Fruit fly (Drosophila melanogaster) whole organism, pupa: ENCODE data around the gene mtgo.
A peak's percentile ranks its signal among the peaks of the same experiment; 100 is the strongest.

ENCODE experiments used
- CG10348 ChIP-seq: fragments of 200-800 bp; sonication (Bioruptor generic); IDR thresholded peaks from 2 replicates; pipeline ENCODE4 v1.3.6; 2022; ENCODE audit warnings: missing biosample characterization, missing genetic modification characterization
- CG12605 ChIP-seq: fragments of 200-800 bp; sonication (Bioruptor generic); IDR thresholded peaks from 2 replicates; pipeline ENCODE4 v1.3.6; 2022; ENCODE audit warnings: missing biosample characterization, missing genetic modification characterization
- CG13204 ChIP-seq: fragments of 200-800 bp; sonication (Bioruptor generic); optimal IDR thresholded peaks from 2 replicates; lab custom pipeline; 2018; ENCODE audit warnings: missing biosample characterization, mild to moderate bottlenecking, missing genetic modification characterization, moderate library complexity
- CG14655 ChIP-seq: fragments of 200-800 bp; sonication (Bioruptor generic); optimal IDR thresholded peaks from 3 replicates; lab custom pipeline; 2017; ENCODE audit warnings: mild to moderate bottlenecking, missing biosample characterization, missing genetic modification reagents, missing genetic modification characterization
- CG15710 ChIP-seq: fragments of 200-800 bp; sonication (Bioruptor generic); optimal IDR thresholded peaks from 2 replicates; lab custom pipeline; 2018; ENCODE audit warnings: missing biosample characterization, mild to moderate bottlenecking, missing genetic modification characterization, moderate library complexity
- CG17806 ChIP-seq: fragments of 200-800 bp; sonication (Bioruptor generic); optimal IDR thresholded peaks from 2 replicates; lab custom pipeline; 2018; ENCODE audit warnings: missing biosample characterization, mild to moderate bottlenecking, missing genetic modification characterization, moderate library complexity
- CG32121 ChIP-seq: fragments of 200-800 bp; sonication (Bioruptor generic); IDR thresholded peaks from 2 replicates; pipeline ENCODE4 v1.3.6; 2022; ENCODE audit warnings: missing biosample characterization, missing genetic modification characterization
- CG34367 ChIP-seq: fragments of 200-800 bp; sonication (Bioruptor generic); optimal IDR thresholded peaks from 2 replicates; lab custom pipeline; 2018; ENCODE audit warnings: missing biosample characterization, mild to moderate bottlenecking, missing genetic modification characterization
- CG4496 ChIP-seq: fragments of 200-800 bp; sonication (Bioruptor generic); IDR thresholded peaks from 3 replicates; pipeline ENCODE4 v1.3.6; 2022; ENCODE audit warnings: missing biosample characterization, missing genetic modification characterization
- CG8159 ChIP-seq: fragments of 200-800 bp; sonication (Bioruptor generic); optimal IDR thresholded peaks from 3 replicates; lab custom pipeline; 2018; ENCODE audit warnings: missing biosample characterization, mild to moderate bottlenecking, missing genetic modification characterization, moderate library complexity
- CG8301 ChIP-seq: fragments of 200-800 bp; sonication (Bioruptor generic); optimal IDR thresholded peaks from 2 replicates; lab custom pipeline; 2018; ENCODE audit warnings: missing biosample characterization, mild to moderate bottlenecking, missing genetic modification characterization
- CG9948 ChIP-seq: fragments of 200-800 bp; sonication (Bioruptor generic); optimal IDR thresholded peaks from 2 replicates; lab custom pipeline; 2018; ENCODE audit warnings: missing biosample characterization, mild to moderate bottlenecking, missing genetic modification characterization, moderate library complexity
- D1 ChIP-seq: fragments of 200-800 bp; sonication (Bioruptor generic); optimal IDR thresholded peaks from 2 replicates; lab custom pipeline; 2018; ENCODE audit warnings: missing biosample characterization, mild to moderate bottlenecking, missing genetic modification characterization, moderate library complexity
- EcR ChIP-seq: fragments of 200-800 bp; sonication (Bioruptor generic); optimal IDR thresholded peaks from 3 replicates; lab custom pipeline; 2019; ENCODE audit warnings: missing biosample characterization, missing genetic modification characterization, mild to moderate bottlenecking, moderate library complexity, missing genetic modification reagents
- Ets98B ChIP-seq: fragments of 200-800 bp; sonication (Bioruptor generic); IDR thresholded peaks from 2 replicates; pipeline ENCODE4 v1.3.6; 2022; ENCODE audit warnings: missing biosample characterization, missing genetic modification characterization
- Pif1A ChIP-seq: fragments of 200-800 bp; sonication (Bioruptor generic); optimal IDR thresholded peaks from 3 replicates; lab custom pipeline; 2016; ENCODE audit warnings: missing biosample characterization, missing genetic modification characterization
- Pif1B ChIP-seq: fragments of 200-800 bp; sonication (Bioruptor generic); optimal IDR thresholded peaks from 3 replicates; lab custom pipeline; 2016; ENCODE audit warnings: missing biosample characterization, missing genetic modification characterization
- Snoo ChIP-seq: fragments of 200-800 bp; sonication (Bioruptor generic); optimal IDR thresholded peaks from 3 replicates; lab custom pipeline; 2017; ENCODE audit warnings: missing biosample characterization, mild to moderate bottlenecking, missing genetic modification characterization, inconsistent platforms
- fd96Ca ChIP-seq: fragments of 200-800 bp; sonication (Bioruptor generic); IDR thresholded peaks from 3 replicates; pipeline ENCODE4 v1.3.6; 2022; ENCODE audit warnings: missing biosample characterization, missing genetic modification characterization
- gl ChIP-seq: fragments of 200-800 bp; sonication (Bioruptor generic); optimal IDR thresholded peaks from 2 replicates; lab custom pipeline; 2018; ENCODE audit warnings: missing biosample characterization, mild to moderate bottlenecking, missing genetic modification characterization
- rn ChIP-seq: fragments of 200-800 bp; sonication (Bioruptor generic); IDR thresholded peaks from 2 replicates; pipeline ENCODE4 v1.3.6; 2022; ENCODE audit warnings: missing biosample characterization, missing genetic modification characterization

mtgo gene

DNA sequence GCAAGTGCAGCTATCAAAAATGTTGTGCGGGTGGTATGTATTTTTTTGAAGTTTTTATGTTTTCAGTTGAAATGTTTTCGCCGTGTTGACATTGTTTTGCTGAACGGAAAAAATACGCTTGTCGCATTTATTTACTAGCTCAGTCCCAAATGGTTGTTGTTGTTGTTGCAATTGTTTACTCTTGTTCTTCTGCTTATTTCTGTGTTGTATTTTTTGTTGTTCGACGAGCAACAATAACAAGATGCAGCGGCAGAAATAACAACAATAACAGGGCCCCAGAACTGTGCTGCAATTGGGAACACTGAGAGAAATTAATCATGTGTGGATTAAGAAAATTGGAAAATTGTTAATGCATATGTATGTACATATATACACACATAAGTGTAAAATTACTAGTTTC is 6.7 kb upstream of the mtgo start:
- TF ChIP-seq CG4496 (GFP tag; lab: Robert Waterston, UW): no peak
- no peak for TF ChIP-seq CG17806 (tag; lab: Kevin White, UChicago)
- TF ChIP-seq Pif1B (GFP tag; lab: Kevin White, UChicago): no peak
- no peak for TF ChIP-seq CG34367
- TF ChIP-seq EcR (GFP tag; lab: Kevin White, UChicago): no peak
- no peak for TF ChIP-seq CG13204 (GFP tag; lab: Kevin White, UChicago)
- TF ChIP-seq Pif1A: no peak

- TF ChIP-seq CG10348: no peak
- TF ChIP-seq CG13204 (GFP tag; lab: Kevin White, UChicago): no peak
- TF ChIP-seq CG8159: no peak
- TF ChIP-seq CG14655 (GFP tag; lab: Kevin White, UChicago): no peak
- TF ChIP-seq CG17806 (tag; lab: Kevin White, UChicago): no peak
- no peak for TF ChIP-seq Pif1B (GFP tag; lab: Kevin White, UChicago)
- TF ChIP-seq CG12605 (GFP tag; lab: Robert Waterston, UW): no peak
- no peak for TF ChIP-seq D1 (tag; lab: Kevin White, UChicago)
- no peak for TF ChIP-seq EcR (GFP tag; lab: Kevin White, UChicago)
- TF ChIP-seq CG4496 (GFP tag; lab: Robert Waterston, UW): no peak
These were observed 5.9 kb upstream of the mtgo start for dm6 chr2L:16538931-16539330.

- TF ChIP-seq fd96Ca (GFP tag; lab: Robert Waterston, UW) (0 out of 3 replicates have a peak, but pooled peaks have one; percentile 37), CG17806 (tag; lab: Kevin White, UChicago) (no peak)
These were observed 4.0 kb upstream of the mtgo start for dm6 chr2L:16540773-16541172.

- TF ChIP-seq CG8159: peak; percentile 14
- TF ChIP-seq CG32121 (GFP tag; lab: Robert Waterston, UW): no peak
These were observed 3.5 kb upstream of the mtgo start for dm6 chr2L:16541318-16541717.

DNA sequence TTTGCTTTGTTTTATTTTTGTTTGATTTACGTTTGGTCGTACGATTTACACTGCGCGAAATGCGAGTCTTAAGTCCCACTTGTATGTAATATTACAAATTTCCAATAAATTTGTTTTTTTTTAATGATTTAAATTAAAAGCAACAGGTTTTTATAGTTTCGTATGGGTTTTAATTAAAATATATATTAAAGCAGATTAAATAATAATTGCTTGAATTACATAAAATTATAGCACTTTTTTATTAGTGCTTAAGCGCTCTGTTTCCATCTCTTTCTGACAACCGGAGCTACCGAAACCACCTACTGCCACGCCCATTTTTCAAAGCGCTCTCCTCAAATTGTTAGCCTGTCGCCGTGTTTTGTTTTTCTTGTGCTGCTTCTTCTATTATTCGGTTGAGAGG is 3.1 kb upstream of the mtgo start:
- TF ChIP-seq CG32121 (GFP tag; lab: Robert Waterston, UW) (peak; percentile 50; the same call in 1 of the 2 replicates), rn (no peak), CG14655 (GFP tag; lab: Kevin White, UChicago) (peak; percentile 26), Snoo (tag; lab: Kevin White, UChicago) (no peak), CG12605 (GFP tag; lab: Robert Waterston, UW) (no peak)

DNA sequence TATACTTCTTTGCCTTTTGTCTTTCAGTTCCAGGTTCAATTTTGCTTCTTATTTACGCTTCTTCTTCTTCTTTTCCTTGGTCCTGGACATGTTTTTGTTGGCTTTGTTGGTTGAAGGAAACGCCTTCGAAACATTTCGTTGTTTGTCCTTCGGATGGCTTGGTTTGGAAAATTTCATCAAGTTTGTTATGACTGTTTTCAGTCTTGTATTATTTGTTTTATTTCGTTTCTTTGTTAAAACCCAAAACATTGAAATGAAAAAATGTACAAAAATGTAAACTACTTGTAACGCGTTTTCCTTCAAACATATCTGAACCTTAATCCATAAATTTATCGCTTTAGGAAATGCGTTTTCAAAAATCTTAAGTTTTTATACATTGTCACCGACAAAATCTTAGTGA is 2.6 kb upstream of the mtgo start, which contains the start of gene CG31816:
Gene CG31816, plus strand, starts transcription at position 301 of the 400 bp plus-strand sequence.
- TF ChIP-seq CG14655 (GFP tag; lab: Kevin White, UChicago) (no peak), CG34367 (no peak), EcR (GFP tag; lab: Kevin White, UChicago) (no peak), CG8301 (no peak), Pif1A (no peak)
- TF ChIP-seq, all 21 proteins: peak for 0

DNA sequence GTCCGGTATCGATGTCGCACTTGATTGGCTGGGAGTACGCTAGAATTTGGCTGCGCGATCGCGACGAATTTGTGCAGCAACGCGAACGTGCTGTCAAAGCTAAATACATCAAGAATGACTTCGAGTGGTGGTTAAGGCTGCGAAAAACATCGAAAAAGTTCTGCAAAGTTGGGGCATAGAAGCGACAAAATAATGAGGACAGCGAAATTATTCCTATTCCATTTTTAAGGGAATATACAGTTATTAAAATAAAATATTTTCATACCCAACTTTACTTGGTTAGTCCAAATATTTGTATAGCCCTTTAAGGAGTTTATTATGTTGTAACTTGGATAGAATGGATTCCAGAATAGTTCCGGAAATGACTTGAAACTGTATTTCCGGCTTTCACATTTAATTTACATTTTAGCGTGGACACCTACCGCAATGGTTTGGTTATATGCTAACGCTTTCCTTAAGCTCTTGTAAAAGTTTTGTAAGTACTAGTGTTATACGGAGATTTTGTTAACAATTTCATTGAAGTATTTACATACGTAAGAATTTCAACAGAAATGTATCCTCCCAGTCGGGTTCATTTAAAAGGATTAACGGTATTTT is 1.7 kb upstream of the mtgo start:
- TF ChIP-seq CG34367 (peak; percentile 73), CG15710 (tag; lab: Kevin White, UChicago) (peak; percentile 62), Pif1A (peak; percentile 49), CG8159 (peak; percentile 59), CG12605 (GFP tag; lab: Robert Waterston, UW) (peak; percentile 25; the same call in 1 of the 2 replicates), CG9948 (tag; lab: Kevin White, UChicago) (no peak), EcR (GFP tag; lab: Kevin White, UChicago) (no peak), D1 (tag; lab: Kevin White, UChicago) (peak; percentile 64), CG32121 (GFP tag; lab: Robert Waterston, UW) (peak; percentile 27; the same call in 1 of the 2 replicates), Snoo (tag; lab: Kevin White, UChicago) (peak; percentile 90), rn (no peak), CG17806 (tag; lab: Kevin White, UChicago) (peak; percentile 28), gl (tag; lab: Kevin White, UChicago) (peak; percentile 59), Ets98B (GFP tag; lab: Robert Waterston, UW) (peak; percentile 51), CG4496 (GFP tag; lab: Robert Waterston, UW) (peak; percentile 87), CG8301 (peak; percentile 37), fd96Ca (GFP tag; lab: Robert Waterston, UW) (no peak), CG13204 (GFP tag; lab: Kevin White, UChicago) (no peak), Pif1B (GFP tag; lab: Kevin White, UChicago) (no peak), CG14655 (GFP tag; lab: Kevin White, UChicago) (peak; percentile 53), CG10348 (no peak)
